Fruit fly (Drosophila melanogaster): ENCODE results near the gene CG11693.
A peak's percentile ranks its signal among the peaks of the same experiment; 100 is the strongest.

Gene CG11693

dm6 chr3R:8308515-8308959, 2.0 kb downstream of the CG11693 start, which contains the start of gene tex (continued):
- TF ChIP-seq CG2202 (tag; optimal IDR thresholded peaks at IDR 0.05) (peak; percentile 63), her (GFP tag; optimal IDR thresholded peaks at IDR 0.05) (no peak), CG1792 (GFP tag; optimal IDR thresholded peaks at IDR 0.05) (no peak), unpg (GFP tag; optimal IDR thresholded peaks at IDR 0.05) (peak; percentile 38), salm (tag; optimal IDR thresholded peaks at IDR 0.05) (peak; percentile 54), CG3281 (GFP tag; optimal IDR thresholded peaks at IDR 0.05) (no peak), pb (GFP tag; optimal IDR thresholded peaks at IDR 0.05) (no peak), Hr78 (GFP tag; optimal IDR thresholded peaks at IDR 0.05) (peak in 1 of 2 experiments; percentile 1), ash1 (GFP tag; optimal IDR thresholded peaks at IDR 0.05) (no peak), da (GFP tag; optimal IDR thresholded peaks at IDR 0.05) (no peak), CG7745 (tag; optimal IDR thresholded peaks at IDR 0.05) (peak; percentile 24), CG12744 (GFP tag; optimal IDR thresholded peaks at IDR 0.05) (no peak), pan (optimal IDR thresholded peaks at IDR 0.05) (no peak), pan (GFP tag; optimal IDR thresholded peaks at IDR 0.05 in 1 of 2, IDR thresholded peaks at IDR 0.05 in 1 of 2) (no peak), cato (GFP tag; optimal IDR thresholded peaks at IDR 0.05; ENCODE audit: borderline replicate concordance) (no peak), sna (GFP tag; IDR thresholded peaks at IDR 0.05; ENCODE audit: partially characterized antibody) (0 out of 2 replicates have a peak, but pooled peaks have one; percentile 44), stwl (tag; optimal IDR thresholded peaks at IDR 0.05) (peak; percentile 36), CG8290 (GFP tag; optimal IDR thresholded peaks at IDR 0.05) (peak; percentile 52), CG8290 (tag; optimal IDR thresholded peaks at IDR 0.05) (no peak), CG17186 (GFP tag; optimal IDR thresholded peaks at IDR 0.05) (peak; percentile 64), lab (GFP tag; optimal IDR thresholded peaks at IDR 0.05) (no peak), CG32772 (GFP tag; IDR thresholded peaks at IDR 0.05) (no peak), YL-1 (GFP tag; optimal IDR thresholded peaks at IDR 0.05) (peak; percentile 23), NK7.1 (GFP tag; optimal IDR thresholded peaks at IDR 0.05) (peak; percentile 25), CG11247 (GFP tag; IDR thresholded peaks at IDR 0.05) (no peak), CG42726 (GFP tag; IDR thresholded peaks at IDR 0.05; ENCODE audit: partially characterized antibody) (no peak), amos (GFP tag; IDR thresholded peaks at IDR 0.05; ENCODE audit: partially characterized antibody) (peak; percentile 51), gro (GFP tag; optimal IDR thresholded peaks at IDR 0.05) (no peak), Atf6 (GFP tag; IDR thresholded peaks at IDR 0.05) (no peak), chif (GFP tag; optimal IDR thresholded peaks at IDR 0.05) (peak in 1 of 2 experiments; percentile 14), kay (GFP tag; optimal IDR thresholded peaks at IDR 0.05) (peak; percentile 8), MTF-1 (GFP tag; optimal IDR thresholded peaks at IDR 0.05; ENCODE audit: borderline replicate concordance) (peak; percentile 74), CG34422 (GFP tag; IDR thresholded peaks at IDR 0.05) (peak; percentile 65; the same call in 1 of the 3 replicates), pnt (GFP tag; optimal IDR thresholded peaks at IDR 0.05) (peak; percentile 12), lbe (GFP tag; optimal IDR thresholded peaks at IDR 0.05) (no peak), nom (GFP tag; optimal IDR thresholded peaks at IDR 0.05) (no peak), CG17802 (tag; optimal IDR thresholded peaks at IDR 0.05) (no peak), gcm2 (GFP tag; optimal IDR thresholded peaks at IDR 0.05) (no peak), Lhr (GFP tag; optimal IDR thresholded peaks at IDR 0.05) (peak; percentile 55), CG10147 (GFP tag; optimal IDR thresholded peaks at IDR 0.05) (no peak), HHEX (GFP tag; optimal IDR thresholded peaks at IDR 0.05) (peak; percentile 37), caup (GFP tag; optimal IDR thresholded peaks at IDR 0.05; ENCODE audit: severe bottlenecking) (no peak), CG7271 (tag; optimal IDR thresholded peaks at IDR 0.05) (peak; percentile 44), unc-4 (GFP tag; IDR thresholded peaks at IDR 0.05; ENCODE audit: partially characterized antibody) (peak; percentile 50), ap (GFP tag; IDR thresholded peaks at IDR 0.05) (no peak), pita (GFP tag; optimal IDR thresholded peaks at IDR 0.05) (peak; percentile 56), CG1603 (tag; optimal IDR thresholded peaks at IDR 0.05) (peak; percentile 82), bab2 (GFP tag; optimal IDR thresholded peaks at IDR 0.05) (peak; percentile 36), CG1233 (GFP tag; optimal IDR thresholded peaks at IDR 0.05) (peak; percentile 22), CG1024 (GFP tag; IDR thresholded peaks at IDR 0.05) (no peak)

Measured in whole organism, embryonic.